Fruit fly (Drosophila melanogaster) whole organism, wandering third instar larva: ENCODE results near the gene COX7AL2.
A peak's percentile ranks its signal among the peaks of the same experiment; 100 is the strongest.

Source experiments
- CG9705 ChIP-seq: fragments of 200-800 bp; sonication (Bioruptor generic); optimal IDR thresholded peaks from 2 replicates; lab custom pipeline; 2018; ENCODE audit warnings: missing biosample characterization, mild to moderate bottlenecking, missing genetic modification characterization
- N ChIP-seq: fragments of >200 bp; optimal IDR thresholded peaks from 2 replicates; lab custom pipeline; 2018; ENCODE audit warnings: missing biosample characterization, missing external identifiers, missing genetic modification characterization
- ey ChIP-seq: fragments of 200-800 bp; sonication (Bioruptor generic); optimal IDR thresholded peaks from 2 replicates; lab custom pipeline; 2016; ENCODE audit warnings: missing biosample characterization, missing genetic modification characterization
- rgr ChIP-seq: fragments of 200-800 bp; sonication (Bioruptor generic); optimal IDR thresholded peaks from 3 replicates; lab custom pipeline; 2016; ENCODE audit warnings: missing biosample characterization, mild to moderate bottlenecking, missing genetic modification characterization
- woc ChIP-seq: sonication (Bioruptor generic); optimal IDR thresholded peaks from 2 replicates; lab custom pipeline; 2016; ENCODE audit warnings: missing biosample characterization, mild to moderate bottlenecking, missing genetic modification characterization

DNA sequence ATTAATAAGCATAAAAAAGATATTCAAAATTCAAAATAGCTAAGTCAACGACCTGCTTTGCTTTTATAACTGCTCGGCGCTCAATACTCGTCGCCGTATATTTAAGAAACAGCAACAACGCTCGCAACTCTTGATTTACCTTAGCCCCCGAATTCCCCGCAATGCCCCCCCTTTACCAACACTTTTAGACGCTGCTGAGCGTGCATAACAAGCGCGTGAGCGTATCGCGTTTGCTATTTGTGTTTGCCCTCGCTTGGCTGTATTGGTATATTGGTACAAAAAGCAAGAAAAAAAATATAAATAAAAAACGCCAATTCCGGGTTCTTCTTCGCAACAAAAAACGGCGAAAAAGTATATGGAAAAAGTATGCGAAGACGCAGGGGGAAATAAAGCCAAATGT, 31.8 kb downstream of the COX7AL2 start:
- TF ChIP-seq CG9705 (no peak), ey (GFP tag; lab: Kevin White, UChicago) (no peak), woc (GFP tag; lab: Kevin White, UChicago) (no peak), rgr (GFP tag; lab: Kevin White, UChicago) (peak; percentile 23), N (GFP tag; lab: Kevin White, UChicago) (no peak)
